Worm (Caenorhabditis elegans) whole organism, L4 larva: ENCODE results near the gene yif-1.
A peak's percentile ranks its signal among the peaks of the same experiment; 100 is the strongest.

ENCODE experiments used
- D1046.2 ChIP-seq: fragments of 200-800 bp; sonication (Bioruptor generic); IDR thresholded peaks from 2 replicates; pipeline ENCODE4 v1.3.6; 2022; ENCODE audit warnings: missing genetic modification characterization, missing compliant biosample characterization
- F26F4.8 ChIP-seq: fragments of 200-800 bp; sonication (Bioruptor generic); conservative IDR thresholded peaks from 2 replicates; pipeline ENCODE4 v1.3.6; 2022; ENCODE audit warnings: missing genetic modification characterization, missing compliant biosample characterization
- F37D6.2 ChIP-seq: sonication (generic microtip); optimal IDR thresholded peaks from 2 replicates; lab custom pipeline; 2016; ENCODE audit warnings: mild to moderate bottlenecking, missing genetic modification characterization, missing compliant biosample characterization
- T26A8.4 ChIP-seq: fragments of 200-800 bp; sonication (Bioruptor generic); IDR thresholded peaks from 2 replicates; pipeline ENCODE4 v1.3.6; 2022; ENCODE audit warnings: missing genetic modification characterization, missing compliant biosample characterization
- Y5F2A.4 ChIP-seq: fragments of 200-800 bp; sonication (Bioruptor generic); optimal IDR thresholded peaks from 2 replicates; lab custom pipeline; 2018; ENCODE audit warnings: mild to moderate bottlenecking, missing genetic modification characterization, missing compliant biosample characterization
- Y75B8A.6 ChIP-seq: fragments of 200-800 bp; sonication (Bioruptor generic); IDR thresholded peaks from 2 replicates; pipeline ENCODE4 v1.3.6; 2022; ENCODE audit warnings: missing genetic modification reagents, missing genetic modification characterization, missing compliant biosample characterization
- ZK546.5 ChIP-seq, 2 experiments: sonication (generic microtip); optimal IDR thresholded peaks; 2 replicates each; lab custom pipeline; 2017; ENCODE audit warnings: missing biosample characterization in 2 of 2, missing genetic modification characterization in 2 of 2
- aly-2 ChIP-seq: sonication (generic microtip); optimal IDR thresholded peaks from 2 replicates; lab custom pipeline; 2018; ENCODE audit warnings: missing biosample characterization, missing genetic modification characterization
- ama-1 ChIP-seq: fragments of 150-350 bp; optimal IDR thresholded peaks from 2 replicates; lab custom pipeline; 2014; ENCODE audit warnings: inconsistent platforms, mixed read lengths
- arid-1 ChIP-seq: fragments of 200-800 bp; sonication (Bioruptor generic); conservative IDR thresholded peaks from 2 replicates; pipeline ENCODE4 v1.3.6; 2022; ENCODE audit warnings: missing genetic modification reagents, missing genetic modification characterization, missing compliant biosample characterization
- attf-4 ChIP-seq: sonication (generic microtip); optimal IDR thresholded peaks from 3 replicates; lab custom pipeline; 2017; ENCODE audit warnings: missing biosample characterization, missing genetic modification characterization
- ceh-20 ChIP-seq: fragments of 200-800 bp; sonication (Bioruptor generic); IDR thresholded peaks from 2 replicates; pipeline ENCODE4 v1.3.6; 2022; ENCODE audit warnings: missing genetic modification reagents, missing genetic modification characterization, missing compliant biosample characterization
- cey-2 ChIP-seq: sonication (generic microtip); optimal IDR thresholded peaks from 3 replicates; lab custom pipeline; 2017; ENCODE audit warnings: missing genetic modification characterization, mild to moderate bottlenecking, missing compliant biosample characterization, antibody characterized with exemption, borderline replicate concordance; ENCODE audit not compliant: insufficient read depth
- ctbp-1 ChIP-seq: fragments of 200-800 bp; sonication (Bioruptor generic); IDR thresholded peaks from 2 replicates; pipeline ENCODE4 v1.3.6; 2022; ENCODE audit warnings: missing genetic modification reagents, missing genetic modification characterization, missing compliant biosample characterization
- daf-12 ChIP-seq: fragments of 150-350 bp; optimal IDR thresholded peaks from 2 replicates; lab custom pipeline; 2014; ENCODE audit warnings: missing biosample characterization, missing genetic modification reagents, missing genetic modification characterization
- daf-16 ChIP-seq, 3 experiments: sonication (generic microtip); optimal IDR thresholded peaks; 2 replicates each; lab custom pipeline; 2016 to 2017; ENCODE audit warnings: missing genetic modification characterization in 3 of 3, missing genetic modification reagents in 3 of 3, mild to moderate bottlenecking in 2 of 3, missing compliant biosample characterization in 2 of 3, missing biosample characterization in 1 of 3, moderate library complexity in 1 of 3
- dmd-8 ChIP-seq: fragments of 200-800 bp; sonication (Bioruptor generic); IDR thresholded peaks from 2 replicates; pipeline ENCODE4 v1.3.6; 2022; ENCODE audit warnings: missing genetic modification characterization, missing compliant biosample characterization
- dmd-9 ChIP-seq: fragments of 200-800 bp; sonication (Bioruptor generic); IDR thresholded peaks from 2 replicates; pipeline ENCODE4 v1.3.6; 2022; ENCODE audit warnings: missing genetic modification reagents, missing genetic modification characterization, missing compliant biosample characterization
- dpl-1 ChIP-seq: fragments of 150-350 bp; optimal IDR thresholded peaks from 2 replicates; lab custom pipeline; 2014; ENCODE audit warnings: missing biosample characterization, missing genetic modification reagents, missing genetic modification characterization
- egl-27 ChIP-seq: sonication (generic microtip); optimal IDR thresholded peaks from 3 replicates; lab custom pipeline; 2017; ENCODE audit warnings: missing biosample characterization, missing genetic modification reagents, missing genetic modification characterization
- fkh-10 ChIP-seq: fragments of 150-350 bp; optimal IDR thresholded peaks from 2 replicates; lab custom pipeline; 2014; ENCODE audit warnings: missing biosample characterization, missing genetic modification reagents, missing genetic modification characterization
- gei-8 ChIP-seq: fragments of 200-800 bp; sonication (Bioruptor generic); optimal IDR thresholded peaks from 2 replicates; lab custom pipeline; 2018; ENCODE audit warnings: mild to moderate bottlenecking, missing genetic modification characterization, missing compliant biosample characterization
- hlh-30 ChIP-seq: sonication (generic microtip); optimal IDR thresholded peaks from 2 replicates; lab custom pipeline; 2017; ENCODE audit warnings: antibody characterized with exemption, mild to moderate bottlenecking, missing genetic modification characterization, missing compliant biosample characterization; ENCODE audit not compliant: insufficient read depth
- lin-13 ChIP-seq: fragments of 150-350 bp; optimal IDR thresholded peaks from 2 replicates; lab custom pipeline; 2014; ENCODE audit warnings: missing biosample characterization, missing genetic modification reagents, missing genetic modification characterization
- lin-29 ChIP-seq: fragments of 200-800 bp; sonication (Bioruptor generic); IDR thresholded peaks from 2 replicates; pipeline ENCODE4 v1.3.6; 2022; ENCODE audit warnings: missing genetic modification reagents, missing genetic modification characterization, missing compliant biosample characterization
- lin-39 ChIP-seq: fragments of 150-350 bp; optimal IDR thresholded peaks from 2 replicates; lab custom pipeline; 2014; ENCODE audit warnings: missing biosample characterization, missing genetic modification reagents, missing genetic modification characterization
- madf-9 ChIP-seq: fragments of 200-800 bp; sonication (Bioruptor generic); conservative IDR thresholded peaks from 2 replicates; pipeline ENCODE4 v1.3.6; 2022; ENCODE audit warnings: missing genetic modification reagents, missing genetic modification characterization, missing compliant biosample characterization
- mdl-1 ChIP-seq, 2 experiments: fragments of 150-350 bp in 1 of 2; sonication (generic microtip) in 1 of 2; optimal IDR thresholded peaks; 2 replicates each; lab custom pipeline; 2014 to 2017; ENCODE audit warnings: missing biosample characterization in 2 of 2, missing genetic modification characterization in 2 of 2
- mdt-29 ChIP-seq: fragments of 200-800 bp; sonication (Bioruptor generic); IDR thresholded peaks from 2 replicates; pipeline ENCODE4 v1.3.6; 2022; ENCODE audit warnings: missing genetic modification reagents, missing genetic modification characterization, missing compliant biosample characterization
- mep-1 ChIP-seq: fragments of 150-350 bp; sonication (generic microtip); optimal IDR thresholded peaks from 3 replicates; lab custom pipeline; 2014; ENCODE audit warnings: missing biosample characterization, missing genetic modification characterization
- nhr-102 ChIP-seq: sonication (generic microtip); optimal IDR thresholded peaks from 2 replicates; lab custom pipeline; 2016; ENCODE audit warnings: mild to moderate bottlenecking, missing genetic modification characterization, moderate library complexity, missing compliant biosample characterization
- nhr-11 ChIP-seq: fragments of 150-350 bp; optimal IDR thresholded peaks from 2 replicates; lab custom pipeline; 2014; ENCODE audit warnings: missing biosample characterization, missing genetic modification characterization
- nhr-111 ChIP-seq: fragments of 200-800 bp; sonication (Bioruptor generic); optimal IDR thresholded peaks from 2 replicates; lab custom pipeline; 2018; ENCODE audit warnings: mild to moderate bottlenecking, missing genetic modification characterization, missing compliant biosample characterization
- nhr-237 ChIP-seq: sonication (generic microtip); optimal IDR thresholded peaks from 2 replicates; lab custom pipeline; 2017; ENCODE audit warnings: missing biosample characterization, missing genetic modification characterization
- nhr-25 ChIP-seq: sonication (generic microtip); optimal IDR thresholded peaks from 2 replicates; lab custom pipeline; 2017; ENCODE audit warnings: missing genetic modification characterization, mild to moderate bottlenecking, missing compliant biosample characterization, antibody characterized with exemption, moderate library complexity, borderline replicate concordance; ENCODE audit not compliant: insufficient read depth
- nhr-42 ChIP-seq: fragments of 200-800 bp; sonication (Bioruptor generic); IDR thresholded peaks from 2 replicates; pipeline ENCODE4 v1.3.6; 2022; ENCODE audit warnings: missing genetic modification characterization, missing compliant biosample characterization
- nhr-48 ChIP-seq: sonication (generic microtip); optimal IDR thresholded peaks from 2 replicates; lab custom pipeline; 2016; ENCODE audit warnings: mild to moderate bottlenecking, missing genetic modification characterization, missing compliant biosample characterization
- nhr-77 ChIP-seq: fragments of 150-350 bp; optimal IDR thresholded peaks from 2 replicates; lab custom pipeline; 2014; ENCODE audit warnings: missing biosample characterization, missing genetic modification characterization
- pqm-1 ChIP-seq: sonication (generic microtip); optimal IDR thresholded peaks from 2 replicates; lab custom pipeline; 2017; ENCODE audit warnings: missing biosample characterization, missing genetic modification characterization
- saeg-2 ChIP-seq: fragments of 200-800 bp; sonication (Bioruptor generic); IDR thresholded peaks from 2 replicates; pipeline ENCODE4 v1.3.6; 2022; ENCODE audit warnings: missing genetic modification reagents, missing genetic modification characterization, missing compliant biosample characterization
- set-16 ChIP-seq: fragments of 200-800 bp; sonication (Bioruptor generic); IDR thresholded peaks from 2 replicates; pipeline ENCODE4 v1.3.6; 2022; ENCODE audit warnings: missing genetic modification reagents, missing genetic modification characterization, missing compliant biosample characterization
- skn-1 ChIP-seq: fragments of 150-350 bp; optimal IDR thresholded peaks from 2 replicates; lab custom pipeline; 2014; ENCODE audit warnings: missing biosample characterization, missing genetic modification characterization
- snpc-1.2 ChIP-seq: fragments of 200-800 bp; sonication (Bioruptor generic); IDR thresholded peaks from 2 replicates; pipeline ENCODE4 v1.3.6; 2022; ENCODE audit warnings: missing genetic modification reagents, missing genetic modification characterization, missing compliant biosample characterization
- snpc-4 ChIP-seq: fragments of 150-350 bp; optimal IDR thresholded peaks from 2 replicates; lab custom pipeline; 2014; ENCODE audit warnings: missing biosample characterization, missing genetic modification characterization
- spr-3 ChIP-seq: fragments of 200-800 bp; sonication (Bioruptor generic); optimal IDR thresholded peaks from 2 replicates; lab custom pipeline; 2018; ENCODE audit warnings: mild to moderate bottlenecking, missing genetic modification characterization, missing compliant biosample characterization
- tag-97 ChIP-seq: fragments of 200-800 bp; sonication (Bioruptor generic); IDR thresholded peaks from 2 replicates; pipeline ENCODE4 v1.3.6; 2022; ENCODE audit warnings: missing genetic modification characterization, missing compliant biosample characterization
- unc-62 ChIP-seq, 3 experiments: fragments of 150-350 bp in 1 of 3; sonication (generic microtip); optimal IDR thresholded peaks in 2 of 3; peaks in 1 of 3; 1 replicate in 1 of 3; 2 replicates in 2 of 3; lab custom pipeline; 2014 to 2017; ENCODE audit warnings: missing biosample characterization in 3 of 3, missing genetic modification characterization in 3 of 3, missing genetic modification reagents in 3 of 3, missing genotype in 1 of 3
- zfp-2 ChIP-seq: sonication (generic microtip); optimal IDR thresholded peaks from 2 replicates; lab custom pipeline; 2016; ENCODE audit warnings: mild to moderate bottlenecking, missing genetic modification characterization, missing compliant biosample characterization
- zip-2 ChIP-seq: fragments of 150-350 bp; optimal IDR thresholded peaks from 2 replicates; lab custom pipeline; 2014; ENCODE audit warnings: missing biosample characterization, missing genetic modification characterization

The yif-1 gene

ce11 chrV:10087103-10087502 lies 32.4 kb upstream of the yif-1 start, which contains the start of gene R04B5.5 (continued):
- TF ChIP-seq ctbp-1 (GFP tag; lab: Robert Waterston, UW): no peak
- peak; percentile 58 for TF ChIP-seq hlh-30 (tag; lab: Kevin White, UChicago)
- TF ChIP-seq ama-1 (lab: Kevin White, UChicago): no peak
- no peak for TF ChIP-seq nhr-25
- no peak for TF ChIP-seq lin-39 (tag; lab: Kevin White, UChicago)
- TF ChIP-seq skn-1 (tag; lab: Kevin White, UChicago): no peak
- peak; percentile 48 for TF ChIP-seq nhr-102
- TF ChIP-seq cey-2 (tag; lab: Kevin White, UChicago): no peak
- no peak for TF ChIP-seq madf-9 (GFP tag; lab: Robert Waterston, UW)
- no peak for TF ChIP-seq spr-3
- peak; percentile 49 for TF ChIP-seq nhr-48 (tag; lab: Kevin White, UChicago)
- no peak for TF ChIP-seq dpl-1 (GFP tag; lab: Kevin White, UChicago)
- TF ChIP-seq lin-13: no peak
- no peak for TF ChIP-seq ceh-20 (GFP tag; lab: Robert Waterston, UW)
- TF ChIP-seq Y5F2A.4: no peak
- no peak for TF ChIP-seq nhr-111 (GFP tag; lab: Kevin White, UChicago)
- TF ChIP-seq mdl-1 (tag; optimal IDR thresholded peaks at IDR 0.05; lab: Kevin White, UChicago): peak in 1 of 2 experiments; percentile 85
- TF ChIP-seq nhr-42: no peak
- peak; percentile 13 for TF ChIP-seq mep-1 (tag; lab: Kevin White, UChicago)
- TF ChIP-seq set-16: no peak
- TF ChIP-seq F37D6.2: no peak
- no peak for TF ChIP-seq Y75B8A.6 (GFP tag; lab: Robert Waterston, UW)
- peak; percentile 24 for TF ChIP-seq nhr-11
- TF ChIP-seq D1046.2 (GFP tag; lab: Robert Waterston, UW): no peak
- no peak for TF ChIP-seq daf-12 (tag; lab: Kevin White, UChicago)
- peak; percentile 37 for TF ChIP-seq pqm-1 (tag; lab: Kevin White, UChicago)
- TF ChIP-seq ZK546.5 (tag; optimal IDR thresholded peaks at IDR 0.05; lab: Kevin White, UChicago): no peak
- no peak for TF ChIP-seq attf-4 (tag; lab: Kevin White, UChicago)
- no peak for TF ChIP-seq mdt-29 (GFP tag; lab: Robert Waterston, UW)
- TF ChIP-seq nhr-77 (tag; lab: Kevin White, UChicago): peak; percentile 89
- no peak for TF ChIP-seq gei-8
- no peak for TF ChIP-seq aly-2 (tag; lab: Kevin White, UChicago)
- TF ChIP-seq arid-1 (GFP tag; lab: Robert Waterston, UW): no peak
- TF ChIP-seq tag-97 (GFP tag; lab: Robert Waterston, UW): no peak
- TF ChIP-seq dmd-9 (GFP tag; lab: Robert Waterston, UW): no peak
- no peak for TF ChIP-seq snpc-1.2 (GFP tag; lab: Robert Waterston, UW)
- no peak for TF ChIP-seq fkh-10
- no peak for TF ChIP-seq egl-27 (tag; lab: Kevin White, UChicago)
- TF ChIP-seq, all 104 proteins: peak for 21

- peak in 1 of 2 experiments; percentile 72 for TF ChIP-seq daf-16 (GFP tag; optimal IDR thresholded peaks at IDR 0.05; lab: Kevin White, UChicago)
- TF ChIP-seq daf-16 (tag; optimal IDR thresholded peaks at IDR 0.05; lab: Kevin White, UChicago): no peak
- TF ChIP-seq nhr-42: no peak
These were observed 31.4 kb upstream of the yif-1 start for ce11 chrV:10086141-10086540.

- TF ChIP-seq saeg-2 (GFP tag; lab: Robert Waterston, UW) (no peak), nhr-102 (no peak), zip-2 (tag; lab: Kevin White, UChicago) (no peak), mep-1 (tag; lab: Kevin White, UChicago) (no peak), unc-62 (GFP tag; optimal IDR thresholded peaks at IDR 0.05 in 1 of 2; lab: Kevin White, UChicago) (no peak), unc-62 (tag; optimal IDR thresholded peaks at IDR 0.05; lab: Kevin White, UChicago) (no peak), F26F4.8 (GFP tag; lab: Robert Waterston, UW) (no peak), lin-29 (GFP tag; lab: Robert Waterston, UW) (no peak), dmd-8 (GFP tag; lab: Robert Waterston, UW) (no peak), zfp-2 (no peak), T26A8.4 (no peak), snpc-4 (tag; lab: Kevin White, UChicago) (no peak), nhr-237 (no peak)
These were observed 30.2 kb upstream of the yif-1 start, which contains the start of gene R04B5.6 for ce11 chrV:10084864-10085263. Gene R04B5.6 (plus strand): TSS chrV:10085164.
